Fruit fly (Drosophila melanogaster) whole organism: ENCODE data around the gene CG12766.

Experiments
- CG8478 ChIP-seq: fragments of >200 bp; optimal IDR thresholded peaks from 2 replicates; lab custom pipeline; 2018; ENCODE audit warnings: inconsistent platforms
- EcR ChIP-seq, 2 experiments: fragments of >200 bp; optimal IDR thresholded peaks; 2 replicates each; lab custom pipeline; 2017; ENCODE audit warnings: missing biosample characterization in 2 of 2, missing genetic modification characterization in 2 of 2, missing genetic modification reagents in 2 of 2
- pan ChIP-seq: fragments of >200 bp; optimal IDR thresholded peaks from 2 replicates; lab custom pipeline; 2017
- psq ChIP-seq: fragments of >200 bp; optimal IDR thresholded peaks from 2 replicates; lab custom pipeline; 2017
- usp ChIP-seq: fragments of >200 bp; optimal IDR thresholded peaks from 2 replicates; lab custom pipeline; 2017; ENCODE audit warnings: missing biosample characterization, missing genetic modification characterization, mixed read lengths

DNA sequence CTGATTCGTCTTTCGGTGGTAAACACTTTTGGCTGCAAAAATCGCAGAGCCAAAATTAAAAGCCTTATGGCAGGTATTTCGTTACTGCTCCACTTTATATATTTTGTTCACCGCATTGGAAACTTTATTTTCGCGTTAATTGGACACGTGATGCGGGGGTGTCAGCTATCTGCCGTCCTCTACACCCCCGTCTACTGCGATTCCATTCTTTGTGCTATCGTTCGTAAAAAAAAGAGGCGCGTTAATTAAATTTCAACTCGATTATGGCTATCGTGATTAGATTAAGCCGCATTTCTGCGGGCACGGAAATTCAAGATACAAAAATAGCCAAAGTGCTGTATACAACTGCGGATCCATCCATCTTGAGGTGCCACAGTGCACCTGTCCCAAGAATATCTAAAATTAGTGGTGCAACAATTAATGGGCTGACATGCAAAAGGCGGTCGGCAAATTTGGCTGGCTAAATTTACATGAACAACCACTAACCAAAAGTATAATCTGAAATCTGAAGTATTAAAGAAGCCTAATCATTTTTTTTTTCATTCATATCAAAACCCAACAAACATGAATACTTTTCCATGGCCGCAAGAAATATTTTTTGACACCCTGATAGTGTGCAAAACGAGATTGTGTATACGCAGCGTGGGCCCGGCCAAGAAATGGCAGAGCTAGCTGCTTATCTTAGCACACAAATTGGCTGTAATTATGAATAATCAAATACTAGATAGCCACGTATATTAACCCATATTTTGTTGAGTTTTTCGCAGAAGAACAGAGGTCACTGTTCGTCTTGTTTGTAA lies 9.8 kb downstream of the CG12766 start:
- TF ChIP-seq EcR (GFP tag; optimal IDR thresholded peaks at IDR 0.05; lab: Kevin White, UChicago) (no peak), psq (lab: Kevin White, UChicago) (no peak), usp (GFP tag; lab: Kevin White, UChicago) (no peak), pan (lab: Kevin White, UChicago) (no peak), CG8478 (lab: Kevin White, UChicago) (no peak)
